Worm (Caenorhabditis elegans) whole organism, L2 larva: ENCODE results near the gene Y54E2A.4.

Source experiments
- C34F6.9 ChIP-seq: fragments of 150-350 bp; optimal IDR thresholded peaks from 2 replicates; lab custom pipeline; 2014; ENCODE audit warnings: missing biosample characterization, missing genetic modification characterization
- R02D3.7 ChIP-seq: fragments of 150-350 bp; optimal IDR thresholded peaks from 2 replicates; lab custom pipeline; 2014; ENCODE audit warnings: missing biosample characterization, missing genetic modification characterization
- Y55F3AM.14 ChIP-seq: fragments of 200-800 bp; sonication (Bioruptor generic); optimal IDR thresholded peaks from 2 replicates; lab custom pipeline; 2018; ENCODE audit warnings: mild to moderate bottlenecking, missing genetic modification characterization, missing compliant biosample characterization
- ZK546.5 ChIP-seq: sonication (generic microtip); optimal IDR thresholded peaks from 2 replicates; lab custom pipeline; 2017; ENCODE audit warnings: missing biosample characterization, missing genetic modification characterization
- alr-1 ChIP-seq: fragments of 150-350 bp; optimal IDR thresholded peaks from 2 replicates; lab custom pipeline; 2014; ENCODE audit warnings: missing biosample characterization, missing genetic modification characterization
- aly-2 ChIP-seq: fragments of 150-350 bp; optimal IDR thresholded peaks from 2 replicates; lab custom pipeline; 2014; ENCODE audit warnings: missing biosample characterization, missing genetic modification characterization
- ama-1 ChIP-seq: fragments of 150-350 bp; optimal IDR thresholded peaks from 2 replicates; lab custom pipeline; 2018; ENCODE audit warnings: inconsistent platforms
- blmp-1 ChIP-seq: sonication (generic microtip); optimal IDR thresholded peaks from 2 replicates; lab custom pipeline; 2017; ENCODE audit warnings: missing genetic modification characterization, mild to moderate bottlenecking, missing compliant biosample characterization, antibody characterized with exemption, moderate library complexity; ENCODE audit not compliant: insufficient read depth
- ceh-16 ChIP-seq: fragments of 150-350 bp; optimal IDR thresholded peaks from 2 replicates; lab custom pipeline; 2014; ENCODE audit warnings: missing biosample characterization, missing genetic modification characterization
- ceh-82 ChIP-seq: fragments of 150-350 bp; optimal IDR thresholded peaks from 2 replicates; lab custom pipeline; 2014; ENCODE audit warnings: missing biosample characterization, missing genetic modification characterization
- crh-2 ChIP-seq: sonication (generic microtip); optimal IDR thresholded peaks from 2 replicates; lab custom pipeline; 2017; ENCODE audit warnings: missing biosample characterization, missing genetic modification characterization
- dmd-4 ChIP-seq: sonication (generic microtip); optimal IDR thresholded peaks from 2 replicates; lab custom pipeline; 2017; ENCODE audit warnings: missing biosample characterization, missing genetic modification characterization
- elt-1 ChIP-seq: fragments of 150-350 bp; optimal IDR thresholded peaks from 2 replicates; lab custom pipeline; 2014; ENCODE audit warnings: missing biosample characterization, missing genetic modification characterization
- elt-3 ChIP-seq: sonication (generic microtip); optimal IDR thresholded peaks from 2 replicates; lab custom pipeline; 2017; ENCODE audit warnings: missing biosample characterization, missing genetic modification characterization
- fos-1 ChIP-seq: fragments of 150-350 bp; optimal IDR thresholded peaks from 2 replicates; lab custom pipeline; 2014; ENCODE audit warnings: missing biosample characterization, missing genetic modification characterization
- gmeb-1 ChIP-seq: fragments of 150-350 bp; optimal IDR thresholded peaks from 2 replicates; lab custom pipeline; 2014; ENCODE audit warnings: missing biosample characterization, missing genetic modification characterization
- lin-11 ChIP-seq: fragments of 150-350 bp; sonication (generic microtip); optimal IDR thresholded peaks from 2 replicates; lab custom pipeline; 2014; ENCODE audit warnings: missing biosample characterization, missing genetic modification characterization, inconsistent platforms, mixed read lengths
- lin-13 ChIP-seq: fragments of 150-350 bp; optimal IDR thresholded peaks from 2 replicates; lab custom pipeline; 2014; ENCODE audit warnings: missing biosample characterization, missing genetic modification reagents, missing genetic modification characterization
- lin-39 ChIP-seq: fragments of 150-350 bp; optimal IDR thresholded peaks from 2 replicates; lab custom pipeline; 2014; ENCODE audit warnings: missing biosample characterization, missing genetic modification reagents, missing genetic modification characterization
- lsy-2 ChIP-seq, 2 experiments: fragments of 150-350 bp in 1 of 2; sonication (generic microtip) in 1 of 2; optimal IDR thresholded peaks; 2 replicates each; lab custom pipeline; 2014 to 2017; ENCODE audit warnings: missing biosample characterization in 2 of 2, missing genetic modification characterization in 2 of 2
- mab-5 ChIP-seq: fragments of 150-350 bp; optimal IDR thresholded peaks from 2 replicates; lab custom pipeline; 2014; ENCODE audit warnings: missing biosample characterization, missing genetic modification characterization
- mbf-1 ChIP-seq: sonication (generic microtip); optimal IDR thresholded peaks from 2 replicates; lab custom pipeline; 2017; ENCODE audit warnings: missing biosample characterization, missing genetic modification characterization
- mdl-1 ChIP-seq, 2 experiments: fragments of 150-350 bp in 1 of 2; sonication (generic microtip) in 1 of 2; optimal IDR thresholded peaks; 2 replicates each; lab custom pipeline; 2017; ENCODE audit warnings: missing biosample characterization in 2 of 2, missing genetic modification characterization in 2 of 2
- nhr-11 ChIP-seq: fragments of 150-350 bp; optimal IDR thresholded peaks from 2 replicates; lab custom pipeline; 2014; ENCODE audit warnings: missing biosample characterization, missing genetic modification characterization
- nhr-12 ChIP-seq: fragments of 150-350 bp; optimal IDR thresholded peaks from 2 replicates; lab custom pipeline; 2014; ENCODE audit warnings: missing biosample characterization, missing genetic modification characterization
- nhr-129 ChIP-seq: fragments of 150-350 bp; optimal IDR thresholded peaks from 2 replicates; lab custom pipeline; 2014; ENCODE audit warnings: missing biosample characterization, missing genetic modification characterization
- nhr-21 ChIP-seq: fragments of 150-350 bp; optimal IDR thresholded peaks from 2 replicates; lab custom pipeline; 2014; ENCODE audit warnings: missing biosample characterization, missing genetic modification characterization
- nhr-237 ChIP-seq: fragments of 150-350 bp; optimal IDR thresholded peaks from 2 replicates; lab custom pipeline; 2014; ENCODE audit warnings: missing biosample characterization, missing genetic modification characterization
- nhr-25 ChIP-seq: fragments of 150-350 bp; sonication (generic microtip); optimal IDR thresholded peaks from 3 replicates; lab custom pipeline; 2014; ENCODE audit warnings: missing biosample characterization, missing genetic modification characterization
- nhr-6 ChIP-seq: fragments of 150-350 bp; optimal IDR thresholded peaks from 2 replicates; lab custom pipeline; 2014; ENCODE audit warnings: missing biosample characterization, missing genetic modification characterization
- nhr-77 ChIP-seq: fragments of 150-350 bp; optimal IDR thresholded peaks from 2 replicates; lab custom pipeline; 2014; ENCODE audit warnings: missing biosample characterization, missing genetic modification characterization
- peb-1 ChIP-seq: fragments of 150-350 bp; optimal IDR thresholded peaks from 2 replicates; lab custom pipeline; 2014; ENCODE audit warnings: missing biosample characterization, missing genetic modification characterization
- sem-4 ChIP-seq: fragments of 150-350 bp; optimal IDR thresholded peaks from 2 replicates; lab custom pipeline; 2014; ENCODE audit warnings: missing biosample characterization, missing genetic modification reagents, missing genetic modification characterization
- sma-9 ChIP-seq, 2 experiments: fragments of 150-350 bp in 1 of 2; sonication (generic microtip) in 1 of 2; optimal IDR thresholded peaks; 2 replicates each; lab custom pipeline; 2014 to 2016; ENCODE audit warnings: missing genetic modification characterization in 2 of 2, mild to moderate bottlenecking in 1 of 2, missing biosample characterization in 1 of 2, missing compliant biosample characterization in 1 of 2, missing genetic modification reagents in 1 of 2, moderate library complexity in 1 of 2
- snpc-4 ChIP-seq: fragments of 150-350 bp; optimal IDR thresholded peaks from 2 replicates; lab custom pipeline; 2014; ENCODE audit warnings: missing biosample characterization, missing genetic modification characterization
- unc-39 ChIP-seq: fragments of 150-350 bp; optimal IDR thresholded peaks from 2 replicates; lab custom pipeline; 2014; ENCODE audit warnings: missing biosample characterization, missing genetic modification characterization
- unc-55 ChIP-seq: fragments of 150-350 bp; sonication (generic microtip); optimal IDR thresholded peaks from 3 replicates; lab custom pipeline; 2014; ENCODE audit warnings: missing biosample characterization, missing genetic modification reagents, missing genetic modification characterization
- unc-62 ChIP-seq: fragments of 150-350 bp; optimal IDR thresholded peaks from 2 replicates; lab custom pipeline; 2014; ENCODE audit warnings: missing biosample characterization, missing genetic modification reagents, missing genetic modification characterization
- zag-1 ChIP-seq: fragments of 150-350 bp; optimal IDR thresholded peaks from 2 replicates; lab custom pipeline; 2014; ENCODE audit warnings: missing biosample characterization, missing genetic modification characterization
- ztf-1 ChIP-seq: fragments of 200-800 bp; sonication (Bioruptor generic); conservative IDR thresholded peaks from 2 replicates; pipeline ENCODE4 v1.3.6; 2022; ENCODE audit warnings: missing genetic modification characterization, missing compliant biosample characterization
- ztf-11 ChIP-seq: sonication (generic microtip); optimal IDR thresholded peaks from 2 replicates; lab custom pipeline; 2017; ENCODE audit warnings: missing biosample characterization, missing genetic modification characterization
- ztf-4 ChIP-seq: fragments of 150-350 bp; optimal IDR thresholded peaks from 2 replicates; lab custom pipeline; 2014; ENCODE audit warnings: missing biosample characterization, missing genetic modification characterization

Y54E2A.4 gene

DNA sequence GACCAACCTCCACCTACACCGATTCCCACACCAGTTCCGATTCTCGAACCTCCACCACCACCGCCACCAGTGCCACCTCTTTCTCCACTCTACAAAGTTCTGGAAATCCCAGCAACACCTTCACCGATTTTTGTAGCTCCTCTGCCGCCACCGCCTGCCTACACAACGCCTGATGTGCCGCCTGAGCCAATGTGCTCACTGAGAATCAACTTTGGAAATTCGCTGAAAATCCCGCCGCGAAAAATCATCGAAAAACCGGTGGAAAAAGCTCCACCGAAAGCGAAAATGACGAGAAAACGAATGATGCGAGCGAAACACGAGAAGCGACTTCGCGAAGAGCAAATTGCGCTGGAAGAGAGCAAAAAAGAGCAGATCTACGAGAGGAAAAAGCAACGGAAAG lies 25.4 kb downstream of the Y54E2A.4 start:
- TF ChIP-seq ceh-16 (tag; lab: Kevin White, UChicago): no peak
- TF ChIP-seq nhr-12 (tag; lab: Kevin White, UChicago): no peak
- TF ChIP-seq nhr-237: no peak
- no peak for TF ChIP-seq C34F6.9 (tag; lab: Kevin White, UChicago)
- TF ChIP-seq gmeb-1 (tag; lab: Kevin White, UChicago): no peak
- TF ChIP-seq nhr-129: no peak
- TF ChIP-seq ztf-11 (tag; lab: Kevin White, UChicago): no peak
- no peak for TF ChIP-seq crh-2 (tag; lab: Kevin White, UChicago)
- TF ChIP-seq, all 48 proteins: peak for 0

DNA sequence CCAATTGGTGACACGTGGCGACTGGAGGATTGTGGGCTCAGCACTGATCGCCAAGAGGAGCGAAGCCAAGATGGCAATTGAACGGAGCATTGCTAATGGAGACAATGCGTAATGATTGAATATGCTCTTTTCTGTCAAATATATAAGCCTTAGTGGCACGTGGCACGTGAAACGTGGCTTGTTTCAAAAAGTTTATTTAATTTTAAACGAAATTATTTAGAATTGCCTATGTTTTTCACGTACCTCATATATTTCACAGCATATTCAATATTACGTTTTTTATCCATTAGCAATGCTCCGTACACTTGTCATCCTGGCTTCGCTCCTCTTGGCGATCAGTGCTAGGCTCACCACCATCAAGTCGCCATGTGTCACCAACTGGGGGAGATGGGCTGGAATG lies 31.5 kb downstream of the Y54E2A.4 start, which contains the start of gene Y54E2A.9:
Gene Y54E2A.9, minus strand, starts transcription at position 101 of the 400 bp plus-strand sequence.
- no peak for TF ChIP-seq nhr-12 (tag; lab: Kevin White, UChicago)

DNA sequence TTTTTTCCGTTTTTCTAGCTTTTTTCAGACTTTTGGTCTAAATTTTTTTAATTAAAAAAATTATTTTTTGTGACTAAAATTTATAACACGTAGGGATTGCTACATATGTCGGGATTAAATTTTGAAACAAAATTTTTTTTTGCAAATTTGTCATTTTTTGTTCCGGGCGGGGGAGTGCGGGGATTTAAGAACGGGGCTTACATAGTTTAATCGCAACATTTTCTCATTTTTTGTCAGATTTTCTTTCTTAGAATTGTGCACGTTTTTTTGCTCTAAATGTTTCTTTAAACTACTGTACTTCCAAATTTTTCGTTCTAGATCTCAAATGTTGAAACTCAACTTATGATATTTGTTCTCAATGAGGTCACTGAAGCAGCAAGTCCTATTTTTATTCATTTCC lies 36.3 kb downstream of the Y54E2A.4 start, which contains the start of gene Y54E2A.10:
Gene Y54E2A.10, plus strand, starts transcription at position 301 of the 400 bp plus-strand sequence.
- TF ChIP-seq fos-1 (tag; lab: Kevin White, UChicago): no peak
- TF ChIP-seq unc-55 (GFP tag; lab: Kevin White, UChicago): peak; percentile 4

DNA sequence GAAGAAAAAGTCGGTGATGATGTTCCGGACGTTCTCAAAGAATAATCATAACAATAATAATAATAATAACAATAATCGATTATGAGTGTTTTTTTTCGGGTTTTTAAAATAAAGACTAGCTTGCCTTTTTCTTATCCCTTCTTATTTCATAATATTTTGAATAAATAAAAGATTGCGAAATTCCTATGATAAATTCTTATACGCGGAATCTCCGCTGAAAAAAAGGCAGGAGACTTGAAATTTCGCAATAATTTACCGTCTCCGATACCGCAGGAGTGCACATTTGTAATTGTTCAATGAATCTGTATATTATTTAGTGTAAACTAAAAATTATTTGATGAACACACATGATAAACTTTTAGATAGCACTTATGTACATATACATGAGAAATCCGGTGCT lies 38.0 kb downstream of the Y54E2A.4 start:
- peak; percentile 84 for TF ChIP-seq unc-55 (GFP tag; lab: Kevin White, UChicago)
- no peak for TF ChIP-seq nhr-6
- TF ChIP-seq ama-1 (lab: Kevin White, UChicago): no peak
- TF ChIP-seq nhr-12 (tag; lab: Kevin White, UChicago): no peak
- no peak for TF ChIP-seq peb-1 (tag; lab: Kevin White, UChicago)
- no peak for TF ChIP-seq nhr-11 (tag; lab: Kevin White, UChicago)
- TF ChIP-seq nhr-129: no peak
- TF ChIP-seq nhr-77 (tag; lab: Kevin White, UChicago): no peak

DNA sequence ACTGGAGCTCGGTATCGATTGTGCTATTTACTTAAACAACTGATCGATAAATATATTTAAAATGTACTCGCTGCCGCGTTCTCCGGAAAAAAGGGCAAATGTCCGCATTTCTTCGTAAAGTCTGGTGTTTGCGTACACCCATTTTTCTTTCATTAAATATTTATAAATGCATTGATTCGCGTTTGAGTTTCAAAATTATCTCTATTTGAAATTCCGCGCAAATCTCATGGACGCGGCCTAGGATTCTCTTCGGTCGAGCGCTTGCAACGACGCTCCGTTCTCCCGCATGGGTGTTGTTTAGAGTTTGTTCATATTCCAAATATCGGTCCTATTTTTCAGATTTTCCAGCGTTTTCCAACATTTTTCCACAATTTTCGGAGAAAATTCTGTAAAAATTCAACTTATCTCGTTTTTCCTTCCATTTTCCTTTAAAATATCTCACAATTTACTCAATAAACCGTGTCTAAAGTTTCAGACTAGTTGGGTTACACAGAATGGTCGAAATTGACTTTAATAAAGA lies 40.6 kb downstream of the Y54E2A.4 start, which contains the start of gene eif-3.B:
Gene eif-3.B, plus strand, starts transcription at position 470 of the 520 bp plus-strand sequence.
- peak; percentile 94 for TF ChIP-seq lin-13
- TF ChIP-seq mbf-1 (tag; lab: Kevin White, UChicago): no peak
- TF ChIP-seq lin-11: peak; percentile 97
- TF ChIP-seq elt-3 (tag; lab: Kevin White, UChicago): no peak
- TF ChIP-seq crh-2 (tag; lab: Kevin White, UChicago): peak; percentile 94
- TF ChIP-seq nhr-129: peak; percentile 81
- TF ChIP-seq ztf-1 (GFP tag; lab: Robert Waterston, UW): no peak
- TF ChIP-seq mdl-1 (tag; optimal IDR thresholded peaks at IDR 0.05; lab: Kevin White, UChicago): peak in 1 of 2 experiments; percentile 59
- no peak for TF ChIP-seq aly-2
- TF ChIP-seq fos-1 (tag; lab: Kevin White, UChicago): peak; percentile 78
- peak; percentile 84 for TF ChIP-seq sem-4
- no peak for TF ChIP-seq ztf-11 (tag; lab: Kevin White, UChicago)
- TF ChIP-seq lsy-2 (tag; optimal IDR thresholded peaks at IDR 0.05; lab: Kevin White, UChicago): peak; percentile 88 to 95
- TF ChIP-seq snpc-4 (tag; lab: Kevin White, UChicago): peak; percentile 93
- peak; percentile 80 for TF ChIP-seq nhr-6
- TF ChIP-seq blmp-1: peak; percentile 75
- TF ChIP-seq ZK546.5 (tag; lab: Kevin White, UChicago): peak; percentile 38
- TF ChIP-seq unc-62: no peak
- no peak for TF ChIP-seq alr-1
- peak; percentile 90 for TF ChIP-seq ztf-4
- no peak for TF ChIP-seq elt-1 (tag; lab: Kevin White, UChicago)
- TF ChIP-seq peb-1 (tag; lab: Kevin White, UChicago): no peak
- peak; percentile 82 for TF ChIP-seq nhr-77 (tag; lab: Kevin White, UChicago)
- TF ChIP-seq nhr-11 (tag; lab: Kevin White, UChicago): no peak
- TF ChIP-seq nhr-12 (tag; lab: Kevin White, UChicago): no peak
- peak; percentile 86 for TF ChIP-seq nhr-25
- no peak for TF ChIP-seq lin-39
- TF ChIP-seq dmd-4 (tag; lab: Kevin White, UChicago): peak; percentile 22
- peak; percentile 96 for TF ChIP-seq sma-9 (GFP tag; optimal IDR thresholded peaks at IDR 0.05; lab: Kevin White, UChicago)
- no peak for TF ChIP-seq sma-9 (tag; optimal IDR thresholded peaks at IDR 0.05; lab: Kevin White, UChicago)
- no peak for TF ChIP-seq nhr-237
- TF ChIP-seq ama-1 (lab: Kevin White, UChicago): no peak
- TF ChIP-seq Y55F3AM.14 (GFP tag; lab: Kevin White, UChicago): no peak
- TF ChIP-seq C34F6.9 (tag; lab: Kevin White, UChicago): peak; percentile 95
- TF ChIP-seq zag-1 (tag; lab: Kevin White, UChicago): peak; percentile 74
- peak; percentile 65 for TF ChIP-seq ceh-16 (tag; lab: Kevin White, UChicago)
- no peak for TF ChIP-seq unc-39 (tag; lab: Kevin White, UChicago)
- TF ChIP-seq unc-55 (GFP tag; lab: Kevin White, UChicago): peak; percentile 98
- TF ChIP-seq R02D3.7 (tag; lab: Kevin White, UChicago): peak; percentile 38
- peak; percentile 88 for TF ChIP-seq nhr-21 (tag; lab: Kevin White, UChicago)
- peak; percentile 78 for TF ChIP-seq mab-5 (tag; lab: Kevin White, UChicago)
- peak; percentile 41 for TF ChIP-seq ceh-82 (tag; lab: Kevin White, UChicago)
